Worm (Caenorhabditis elegans) whole organism, mixed stage, embryonic: ENCODE measurements around the gene ZK822.9.

Experiments
- nhr-237 ChIP-seq: fragments of 150-350 bp; optimal IDR thresholded peaks from 2 replicates; lab custom pipeline; 2014; ENCODE audit warnings: missing biosample characterization, missing genetic modification characterization
- unc-62 ChIP-seq: fragments of 150-350 bp; optimal IDR thresholded peaks from 2 replicates; lab custom pipeline; 2014; ENCODE audit warnings: missing biosample characterization, missing genetic modification reagents, missing genetic modification characterization
- ztf-11 ChIP-seq: fragments of 150-350 bp; optimal IDR thresholded peaks from 2 replicates; lab custom pipeline; 2014; ENCODE audit warnings: missing biosample characterization, missing genetic modification characterization

DNA sequence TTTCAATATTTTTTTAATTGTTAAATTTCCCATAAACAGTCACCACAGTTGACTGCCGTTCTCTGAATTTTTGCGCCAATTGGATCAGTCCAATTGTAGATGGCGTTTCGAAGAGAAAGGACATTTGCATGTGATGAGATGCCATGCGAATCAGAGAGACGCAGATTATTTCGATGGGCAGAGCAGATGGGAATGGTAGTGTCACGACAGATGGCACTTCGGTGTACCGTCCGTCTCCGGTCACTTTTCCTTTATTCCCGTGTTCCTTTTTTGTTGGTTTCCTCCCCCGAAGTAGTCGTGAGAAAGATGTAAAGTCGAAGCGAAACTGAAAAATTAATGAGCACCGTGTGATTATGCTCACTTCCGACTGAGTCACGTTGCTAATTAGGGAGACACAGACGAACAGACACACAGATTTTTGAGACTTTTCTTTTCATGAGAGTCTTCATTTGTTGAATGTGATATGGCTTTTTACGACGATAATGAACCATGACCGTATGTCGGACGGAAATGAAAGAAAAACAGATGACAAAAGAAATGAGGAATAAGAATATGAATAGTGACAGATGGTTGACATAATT, 48.0 kb upstream of the ZK822.9 start:
- no peak for TF ChIP-seq unc-62 (GFP tag; lab: Kevin White, UChicago)
- TF ChIP-seq ztf-11 (tag; lab: Kevin White, UChicago): no peak
- TF ChIP-seq nhr-237: no peak
